Fruit fly (Drosophila melanogaster) whole organism, embryonic: ENCODE measurements around the gene SMC3.
A peak's percentile ranks its signal among the peaks of the same experiment; 100 is the strongest.

Experiments used
- CG11560 ChIP-seq: fragments of 200-800 bp; sonication (Bioruptor generic); IDR thresholded peaks from 3 replicates; pipeline ENCODE4 v1.3.6; 2022; ENCODE audit warnings: missing biosample characterization, missing genetic modification characterization
- CG11723 ChIP-seq: fragments of 200-800 bp; sonication (Bioruptor generic); optimal IDR thresholded peaks from 2 replicates; lab custom pipeline; 2017; ENCODE audit warnings: missing biosample characterization, mild to moderate bottlenecking, missing genetic modification characterization
- CG13894 ChIP-seq: fragments of 200-800 bp; sonication (Bioruptor generic); optimal IDR thresholded peaks from 3 replicates; lab custom pipeline; 2018; ENCODE audit warnings: missing biosample characterization, mild to moderate bottlenecking, missing genetic modification characterization, moderate library complexity
- CG16813 ChIP-seq: fragments of 200-800 bp; sonication (Bioruptor generic); IDR thresholded peaks from 3 replicates; pipeline ENCODE4 v1.3.6; 2022; ENCODE audit warnings: missing biosample characterization, missing genetic modification characterization; ENCODE audit not compliant: partially characterized antibody
- CG17186 ChIP-seq: fragments of 200-800 bp; sonication (Bioruptor generic); optimal IDR thresholded peaks from 3 replicates; lab custom pipeline; 2017; ENCODE audit warnings: missing biosample characterization, missing genetic modification reagents, missing genetic modification characterization
- CG2678 ChIP-seq: fragments of 200-800 bp; sonication (Bioruptor generic); optimal IDR thresholded peaks from 3 replicates; lab custom pipeline; 2019; ENCODE audit warnings: missing biosample characterization, mild to moderate bottlenecking, missing genetic modification characterization, moderate library complexity
- CG2712 ChIP-seq: fragments of 200-800 bp; optimal IDR thresholded peaks from 3 replicates; lab custom pipeline; 2019; ENCODE audit warnings: missing biosample characterization, mild to moderate bottlenecking, missing genetic modification characterization, moderate library complexity
- CG7745 ChIP-seq: fragments of 200-800 bp; sonication (Bioruptor generic); optimal IDR thresholded peaks from 2 replicates; lab custom pipeline; 2018; ENCODE audit warnings: missing biosample characterization, mild to moderate bottlenecking, missing genetic modification characterization, moderate library complexity
- CG9797 ChIP-seq: fragments of 200-800 bp; sonication (Bioruptor generic); optimal IDR thresholded peaks from 3 replicates; lab custom pipeline; 2018; ENCODE audit warnings: missing biosample characterization, mild to moderate bottlenecking, missing genetic modification characterization
- CTCF ChIP-seq: fragments of 200-800 bp; sonication (Bioruptor generic); optimal IDR thresholded peaks from 2 replicates; lab custom pipeline; 2017; ENCODE audit warnings: missing biosample characterization, mild to moderate bottlenecking, missing genetic modification characterization, moderate library complexity
- CoRest ChIP-seq: fragments of 200-800 bp; sonication (Bioruptor generic); optimal IDR thresholded peaks from 3 replicates; lab custom pipeline; 2018; ENCODE audit warnings: missing biosample characterization, mild to moderate bottlenecking, missing genetic modification characterization, moderate library complexity
- Dek ChIP-seq: fragments of 200-800 bp; sonication (Bioruptor generic); optimal IDR thresholded peaks from 3 replicates; lab custom pipeline; 2019; ENCODE audit warnings: missing biosample characterization, mild to moderate bottlenecking, missing genetic modification characterization, moderate library complexity
- Dip3 ChIP-seq: fragments of 200-800 bp; sonication (Bioruptor generic); optimal IDR thresholded peaks from 3 replicates; lab custom pipeline; 2016; ENCODE audit warnings: missing biosample characterization, missing genetic modification characterization
- Dref ChIP-seq: fragments of 200-800 bp; sonication (Bioruptor generic); IDR thresholded peaks from 2 replicates; pipeline ENCODE4 v1.3.6; 2022; ENCODE audit warnings: missing biosample characterization, missing genetic modification characterization
- E2f2 ChIP-seq: fragments of 200-800 bp; sonication (Bioruptor generic); IDR thresholded peaks from 2 replicates; pipeline ENCODE4 v1.3.6; 2022; ENCODE audit warnings: missing biosample characterization, missing genetic modification characterization
- Ets97D ChIP-seq: fragments of 200-800 bp; sonication (Bioruptor generic); optimal IDR thresholded peaks from 3 replicates; lab custom pipeline; 2016; ENCODE audit warnings: missing biosample characterization, missing genetic modification characterization
- NK7.1 ChIP-seq: fragments of 200-800 bp; sonication (Bioruptor generic); optimal IDR thresholded peaks from 3 replicates; lab custom pipeline; 2016; ENCODE audit warnings: missing biosample characterization, missing genetic modification characterization
- Nf-YB ChIP-seq: fragments of 200-800 bp; sonication (Bioruptor generic); optimal IDR thresholded peaks from 3 replicates; lab custom pipeline; 2019; ENCODE audit warnings: missing biosample characterization, mild to moderate bottlenecking, missing genetic modification characterization, moderate library complexity
- Side ChIP-seq: fragments of 200-800 bp; sonication (Bioruptor generic); optimal IDR thresholded peaks from 2 replicates; lab custom pipeline; 2016; ENCODE audit warnings: missing biosample characterization, missing genetic modification characterization
- Sry-δ ChIP-seq: fragments of 200-800 bp; sonication (Bioruptor generic); optimal IDR thresholded peaks from 2 replicates; lab custom pipeline; 2016; ENCODE audit warnings: missing biosample characterization, missing genetic modification characterization
- bbx ChIP-seq: fragments of 200-800 bp; sonication (Bioruptor generic); IDR thresholded peaks from 2 replicates; pipeline ENCODE4 v1.3.6; 2022; ENCODE audit warnings: missing biosample characterization, missing genetic modification characterization; ENCODE audit not compliant: partially characterized antibody
- bsh ChIP-seq, 2 experiments: fragments of 200-800 bp; sonication (Bioruptor generic); optimal IDR thresholded peaks; 2 replicates each; lab custom pipeline; 2017 to 2018; ENCODE audit warnings: mild to moderate bottlenecking in 2 of 2, missing biosample characterization in 2 of 2, missing genetic modification characterization in 2 of 2, moderate library complexity in 1 of 2
- cg ChIP-seq: fragments of 200-800 bp; sonication (Bioruptor generic); optimal IDR thresholded peaks from 3 replicates; lab custom pipeline; 2019; ENCODE audit warnings: missing biosample characterization, mild to moderate bottlenecking, missing genetic modification characterization, moderate library complexity
- chinmo ChIP-seq: fragments of 200-800 bp; sonication (Bioruptor generic); IDR thresholded peaks from 4 replicates; pipeline ENCODE4 v1.3.6; 2022; ENCODE audit warnings: missing biosample characterization, missing genetic modification characterization; ENCODE audit not compliant: partially characterized antibody
- dan ChIP-seq: fragments of 200-800 bp; sonication (Bioruptor generic); IDR thresholded peaks from 2 replicates; pipeline ENCODE4 v1.3.6; 2022; ENCODE audit warnings: missing biosample characterization, missing genetic modification characterization
- emc ChIP-seq: fragments of 200-800 bp; sonication (Bioruptor generic); optimal IDR thresholded peaks from 2 replicates; lab custom pipeline; 2016; ENCODE audit warnings: missing biosample characterization, missing genetic modification characterization
- fd102C ChIP-seq: fragments of 200-800 bp; sonication (Bioruptor generic); optimal IDR thresholded peaks from 2 replicates; lab custom pipeline; 2018; ENCODE audit warnings: missing biosample characterization, mild to moderate bottlenecking, missing genetic modification characterization, moderate library complexity
- gro ChIP-seq: fragments of 200-800 bp; sonication (Bioruptor generic); optimal IDR thresholded peaks from 2 replicates; lab custom pipeline; 2016; ENCODE audit warnings: missing biosample characterization, missing genetic modification characterization
- hb ChIP-seq: fragments of 200-800 bp; sonication (Bioruptor generic); IDR thresholded peaks from 3 replicates; pipeline ENCODE4 v1.3.6; 2022; ENCODE audit warnings: missing biosample characterization, missing genetic modification characterization; ENCODE audit not compliant: partially characterized antibody
- insv ChIP-seq, 2 experiments: fragments of 200-800 bp; sonication (Bioruptor generic); optimal IDR thresholded peaks; 3 replicates each; lab custom pipeline; 2016 to 2018; ENCODE audit warnings: missing biosample characterization in 2 of 2, missing genetic modification characterization in 2 of 2
- lola ChIP-seq, 3 experiments: fragments of >200 bp in 2 of 3; fragments of 200-800 bp in 1 of 3; sonication (Bioruptor generic) in 1 of 3; optimal IDR thresholded peaks; 2 replicates each; lab custom pipeline; 2017 to 2019; ENCODE audit warnings: missing biosample characterization in 3 of 3, missing genetic modification characterization in 3 of 3, mild to moderate bottlenecking in 1 of 3, moderate library complexity in 1 of 3
- nerfin-1 ChIP-seq: fragments of 200-800 bp; sonication (Bioruptor generic); optimal IDR thresholded peaks from 3 replicates; lab custom pipeline; 2019; ENCODE audit warnings: missing biosample characterization, mild to moderate bottlenecking, missing genetic modification characterization, moderate library complexity
- nom ChIP-seq: fragments of 200-800 bp; sonication (Bioruptor generic); optimal IDR thresholded peaks from 2 replicates; lab custom pipeline; 2017; ENCODE audit warnings: missing biosample characterization, missing genetic modification characterization, mild to moderate bottlenecking, moderate library complexity, missing genetic modification reagents
- row ChIP-seq: fragments of 200-800 bp; sonication (Bioruptor generic); IDR thresholded peaks from 3 replicates; pipeline ENCODE4 v1.3.6; 2022; ENCODE audit warnings: missing biosample characterization, missing genetic modification characterization
- schlank ChIP-seq: fragments of 200-800 bp; sonication (Bioruptor generic); optimal IDR thresholded peaks from 2 replicates; lab custom pipeline; 2018; ENCODE audit warnings: missing biosample characterization, mild to moderate bottlenecking, missing genetic modification characterization
- sna ChIP-seq: fragments of 200-800 bp; sonication (Bioruptor generic); IDR thresholded peaks from 2 replicates; pipeline ENCODE4 v1.3.6; 2022; ENCODE audit warnings: missing biosample characterization, missing genetic modification characterization; ENCODE audit not compliant: partially characterized antibody
- tin ChIP-seq: fragments of 200-800 bp; sonication (Bioruptor generic); optimal IDR thresholded peaks from 3 replicates; lab custom pipeline; 2016; ENCODE audit warnings: missing biosample characterization, missing genetic modification characterization
- tna ChIP-seq: fragments of 200-800 bp; sonication (Bioruptor generic); IDR thresholded peaks from 2 replicates; pipeline ENCODE4 v1.3.6; 2022; ENCODE audit warnings: missing biosample characterization, missing genetic modification characterization; ENCODE audit not compliant: partially characterized antibody
- tx ChIP-seq: fragments of 200-800 bp; sonication (Bioruptor generic); optimal IDR thresholded peaks from 2 replicates; lab custom pipeline; 2016; ENCODE audit warnings: missing biosample characterization, missing genetic modification characterization

Gene SMC3

dm6 chrX:16587021-16587667 is 6.1 kb downstream of the SMC3 start, which contains the start of gene CanA-14F (continued):
- TF ChIP-seq bbx (GFP tag; lab: Robert Waterston, UW) = peak; percentile 71
- peak; percentile 73; the same call in 2 of the 3 replicates for TF ChIP-seq hb (GFP tag; lab: Robert Waterston, UW)
- TF ChIP-seq emc (GFP tag; lab: Kevin White, UChicago) = no peak
- TF ChIP-seq CG11560 (tag; lab: Robert Waterston, UW) = peak; percentile 70; the same call in 2 of the 3 replicates
- TF ChIP-seq tna (GFP tag; lab: Robert Waterston, UW) = peak; percentile 79
- no peak for TF ChIP-seq CG2712 (tag; lab: Kevin White, UChicago)
- peak; percentile 22 for TF ChIP-seq CoRest (tag; lab: Kevin White, UChicago)
- TF ChIP-seq CG11723 = no peak
- TF ChIP-seq Dek (tag; lab: Kevin White, UChicago) = peak; percentile 5
- peak; percentile 51; the same call in 2 of the 3 replicates for TF ChIP-seq row
- TF ChIP-seq fd102C = no peak
- TF ChIP-seq Sry-δ (GFP tag; lab: Kevin White, UChicago) = peak; percentile 73
- TF ChIP-seq CG13894 = peak; percentile 1
- no peak for TF ChIP-seq CG17186 (GFP tag; lab: Kevin White, UChicago)
- no peak for TF ChIP-seq dan (GFP tag; lab: Robert Waterston, UW)
- peak; percentile 48 for TF ChIP-seq CG9797
- no peak for TF ChIP-seq lola (GFP tag; optimal IDR thresholded peaks at IDR 0.05; lab: Kevin White, UChicago)
- peak; percentile 78 to 97 for TF ChIP-seq insv (GFP tag; optimal IDR thresholded peaks at IDR 0.05; lab: Kevin White, UChicago)
- peak; percentile 64 for TF ChIP-seq sna (GFP tag; lab: Robert Waterston, UW)
- peak; percentile 54; the same call in 2 of the 3 replicates for TF ChIP-seq CG16813 (GFP tag; lab: Robert Waterston, UW)
- no peak for TF ChIP-seq Nf-YB
- TF ChIP-seq E2f2 (GFP tag; lab: Robert Waterston, UW) = peak; percentile 20; the same call in 1 of the 2 replicates
- no peak for TF ChIP-seq nerfin-1 (tag; lab: Kevin White, UChicago)
- peak; percentile 78 for TF ChIP-seq Dref (GFP tag; lab: Robert Waterston, UW)
- no peak for TF ChIP-seq CG2678
- TF ChIP-seq Side (GFP tag; lab: Kevin White, UChicago) = no peak
- no peak for TF ChIP-seq tx (GFP tag; lab: Kevin White, UChicago)
- TF ChIP-seq CTCF = peak; percentile 19
- TF ChIP-seq Dip3 (GFP tag; lab: Kevin White, UChicago) = no peak
- TF ChIP-seq chinmo (GFP tag; lab: Robert Waterston, UW) = 0 out of 4 replicates have a peak, but pooled peaks have one; percentile 61
- TF ChIP-seq tin = no peak
- peak; percentile 9 for TF ChIP-seq Ets97D (GFP tag; lab: Kevin White, UChicago)
- no peak for TF ChIP-seq NK7.1 (GFP tag; lab: Kevin White, UChicago)

dm6 chrX:16586178-16586890 is 6.9 kb downstream of the SMC3 start:
- TF ChIP-seq cg (GFP tag; lab: Kevin White, UChicago) (peak; percentile 85), bsh (GFP tag; optimal IDR thresholded peaks at IDR 0.05; lab: Kevin White, UChicago) (peak in 1 of 2 experiments; percentile 3), schlank (tag; lab: Kevin White, UChicago) (no peak), nom (peak; percentile 39), gro (no peak), CG7745 (tag; lab: Kevin White, UChicago) (no peak)
